Worm (Caenorhabditis elegans) whole organism, L1 larva: ENCODE data around the gene C25E10.5.

Experiments
- aha-1 ChIP-seq: fragments of 150-350 bp; optimal IDR thresholded peaks from 2 replicates; lab custom pipeline; 2014; ENCODE audit warnings: missing biosample characterization, missing genetic modification characterization
- alr-1 ChIP-seq: fragments of 200-800 bp; sonication (Bioruptor generic); optimal IDR thresholded peaks from 2 replicates; lab custom pipeline; 2018; ENCODE audit warnings: borderline replicate concordance, mild to moderate bottlenecking, missing genetic modification characterization, missing compliant biosample characterization
- aly-2 ChIP-seq: fragments of 150-350 bp; optimal IDR thresholded peaks from 2 replicates; lab custom pipeline; 2014; ENCODE audit warnings: missing biosample characterization, missing genetic modification characterization
- egl-13 ChIP-seq: sonication (generic microtip); optimal IDR thresholded peaks from 2 replicates; lab custom pipeline; 2016; ENCODE audit warnings: missing genotype, missing genetic modification reagents, missing genetic modification characterization, missing compliant biosample characterization
- egl-27 ChIP-seq, 2 experiments: fragments of 150-350 bp in 1 of 2; sonication (generic microtip); optimal IDR thresholded peaks; 3 replicates each; lab custom pipeline; 2017 to 2018; ENCODE audit warnings: missing biosample characterization in 2 of 2, missing genetic modification characterization in 2 of 2, missing genetic modification reagents in 2 of 2
- irx-1 ChIP-seq: sonication (generic microtip); optimal IDR thresholded peaks from 2 replicates; lab custom pipeline; 2016; ENCODE audit warnings: missing genetic modification characterization, missing compliant biosample characterization
- lin-35 ChIP-seq, 2 experiments: fragments of 150-350 bp; optimal IDR thresholded peaks; 2 replicates each; lab custom pipeline; 2014; ENCODE audit warnings: missing biosample characterization in 2 of 2, missing genetic modification characterization in 2 of 2, missing genetic modification reagents in 2 of 2
- mdl-1 ChIP-seq, 2 experiments: fragments of 150-350 bp; optimal IDR thresholded peaks; 2 replicates each; lab custom pipeline; 2014 to 2017; ENCODE audit warnings: missing biosample characterization in 2 of 2, missing genetic modification characterization in 2 of 2, inconsistent platforms in 1 of 2
- nhr-71 ChIP-seq: sonication (generic microtip); optimal IDR thresholded peaks from 2 replicates; lab custom pipeline; 2016; ENCODE audit warnings: mild to moderate bottlenecking, missing genetic modification characterization, moderate library complexity, missing compliant biosample characterization
- nhr-76 ChIP-seq: sonication (generic microtip); optimal IDR thresholded peaks from 2 replicates; lab custom pipeline; 2017; ENCODE audit warnings: missing biosample characterization, missing genetic modification characterization
- ztf-11 ChIP-seq, 2 experiments: sonication (generic microtip); optimal IDR thresholded peaks; 2 replicates each; lab custom pipeline; 2016 to 2017; ENCODE audit warnings: missing genetic modification characterization in 2 of 2, missing biosample characterization in 1 of 2, missing compliant biosample characterization in 1 of 2

DNA sequence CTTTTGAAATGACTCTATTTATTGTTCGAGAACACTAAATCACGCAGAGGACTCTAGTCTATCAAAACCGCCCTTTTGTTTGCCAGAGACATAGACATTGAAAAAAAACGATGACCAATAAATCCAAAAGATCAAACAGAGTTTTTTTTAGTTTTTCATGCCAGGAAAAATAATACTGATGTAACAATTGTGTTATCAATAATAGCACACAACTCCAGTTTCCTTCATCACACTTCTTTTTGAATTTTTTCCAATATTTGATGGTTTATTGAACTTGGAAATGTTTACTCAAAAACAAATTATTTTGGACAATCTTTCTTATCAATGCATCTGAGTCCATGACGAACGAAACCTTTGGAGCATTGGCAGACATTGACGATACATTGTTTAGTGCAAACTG, 23.6 kb downstream of the C25E10.5 start, which contains the start of gene C25E10.8:
- TF ChIP-seq egl-27 (tag; optimal IDR thresholded peaks at IDR 0.05; lab: Kevin White, UChicago) (no peak), aly-2 (tag; lab: Kevin White, UChicago) (no peak), nhr-76 (tag; lab: Kevin White, UChicago) (no peak), mdl-1 (tag; optimal IDR thresholded peaks at IDR 0.05; lab: Kevin White, UChicago) (no peak), egl-13 (no peak), nhr-71 (no peak), irx-1 (no peak), aha-1 (tag; lab: Kevin White, UChicago) (no peak), lin-35 (GFP tag; optimal IDR thresholded peaks at IDR 0.05; lab: Kevin White, UChicago) (no peak), ztf-11 (tag; optimal IDR thresholded peaks at IDR 0.05; lab: Kevin White, UChicago) (no peak), alr-1 (tag; lab: Kevin White, UChicago) (no peak)
